Worm (Caenorhabditis elegans): ENCODE measurements around the gene srj-7.

Gene srj-7

ce11 chrV:3230150-3230549 is 14.7 kb upstream of the srj-7 start:
- TF ChIP-seq nfyb-1 (GFP tag; IDR thresholded peaks at IDR 0.05) (no peak), ztf-26 (tag; optimal IDR thresholded peaks at IDR 0.05) (no peak), repo-1 (tag; optimal IDR thresholded peaks at IDR 0.05) (no peak), chd-7 (tag; optimal IDR thresholded peaks at IDR 0.05) (no peak), aptf-3 (GFP tag; IDR thresholded peaks at IDR 0.05) (no peak), nhr-120 (GFP tag; IDR thresholded peaks at IDR 0.05) (no peak), B0261.1 (tag; optimal IDR thresholded peaks at IDR 0.05) (no peak), tbp1 (GFP tag; optimal IDR thresholded peaks at IDR 0.05) (no peak), F52B5.7 (tag; optimal IDR thresholded peaks at IDR 0.05) (no peak), sea-2 (GFP tag; IDR thresholded peaks at IDR 0.05) (no peak), Y95B8A.8 (GFP tag; IDR thresholded peaks at IDR 0.05) (no peak)

ce11 chrV:3230597-3230996 is 14.2 kb upstream of the srj-7 start, which contains the start of gene K08D9.10:
K08D9.10 (plus strand) TSS chrV:3230897.
- TF ChIP-seq nhr-80 (tag; optimal IDR thresholded peaks at IDR 0.05) (no peak), attf-6 (GFP tag; IDR thresholded peaks at IDR 0.05) (no peak), let-526 (GFP tag; IDR thresholded peaks at IDR 0.05) (no peak), sptf-2 (GFP tag; optimal IDR thresholded peaks at IDR 0.05) (no peak), rcor-1 (GFP tag; IDR thresholded peaks at IDR 0.05) (no peak), F57C9.4 (tag; optimal IDR thresholded peaks at IDR 0.05) (no peak), bed-2 (GFP tag; IDR thresholded peaks at IDR 0.05) (no peak), ZK185.1 (tag; optimal IDR thresholded peaks at IDR 0.05; ENCODE audit: poor library complexity, severe bottlenecking) (no peak), lin-26 (GFP tag; IDR thresholded peaks at IDR 0.05) (no peak), lin-54 (GFP tag; optimal IDR thresholded peaks at IDR 0.05) (no peak), lin-35 (GFP tag; optimal IDR thresholded peaks at IDR 0.05) (no peak), hmg-1.2 (GFP tag; IDR thresholded peaks at IDR 0.05) (no peak), ztf-25 (GFP tag; IDR thresholded peaks at IDR 0.05) (no peak), nfya-2 (GFP tag; IDR thresholded peaks at IDR 0.05) (no peak), ztf-3 (GFP tag; optimal IDR thresholded peaks at IDR 0.05) (no peak), bed-1 (GFP tag; IDR thresholded peaks at IDR 0.05) (no peak), F10E7.11 (tag; optimal IDR thresholded peaks at IDR 0.05) (no peak), F22D6.2 (tag; optimal IDR thresholded peaks at IDR 0.05) (no peak), unc-130 (GFP tag; optimal IDR thresholded peaks at IDR 0.05) (no peak), gei-17 (GFP tag; optimal IDR thresholded peaks at IDR 0.05) (no peak)

- TF ChIP-seq ztf-25 (GFP tag; IDR thresholded peaks at IDR 0.05) = no peak
- TF ChIP-seq gei-17 (GFP tag; optimal IDR thresholded peaks at IDR 0.05) = no peak
- TF ChIP-seq unc-62 (GFP tag; optimal IDR thresholded peaks at IDR 0.05) = no peak
- TF ChIP-seq F39B2.1 (GFP tag; IDR thresholded peaks at IDR 0.05) = no peak
- no peak for TF ChIP-seq cebp-1 (GFP tag; IDR thresholded peaks at IDR 0.05)
- TF ChIP-seq cebp-1 (tag; optimal IDR thresholded peaks at IDR 0.05) = no peak
- TF ChIP-seq fkh-3 (tag; optimal IDR thresholded peaks at IDR 0.05) = no peak
- no peak for TF ChIP-seq aptf-2 (GFP tag; conservative IDR thresholded peaks at IDR 0.05)
- no peak for TF ChIP-seq Y79H2A.3 (GFP tag; conservative IDR thresholded peaks at IDR 0.05)
- no peak for TF ChIP-seq Y53G8AR.9 (GFP tag; conservative IDR thresholded peaks at IDR 0.05)
- TF ChIP-seq sptf-2 (GFP tag; optimal IDR thresholded peaks at IDR 0.05) = no peak
These were observed 9.9 kb upstream of the srj-7 start, which contains the start of gene K08D9.6 for ce11 chrV:3234887-3235286. K08D9.6 (minus strand) TSS chrV:3234987.

Data from whole organism, young adult.